Worm (Caenorhabditis elegans) whole organism, L3 larva: ENCODE results near the gene F53F8.6.

Experiments
- R02D3.7 ChIP-seq: fragments of 150-350 bp; optimal IDR thresholded peaks from 2 replicates; lab custom pipeline; 2014; ENCODE audit warnings: missing biosample characterization, missing genetic modification characterization
- aly-2 ChIP-seq: fragments of 150-350 bp; optimal IDR thresholded peaks from 2 replicates; lab custom pipeline; 2014; ENCODE audit warnings: missing biosample characterization, missing genetic modification characterization
- ama-1 ChIP-seq: fragments of 150-350 bp; optimal IDR thresholded peaks from 2 replicates; lab custom pipeline; 2018
- ceh-28 ChIP-seq: fragments of 150-350 bp; optimal IDR thresholded peaks from 2 replicates; lab custom pipeline; 2014; ENCODE audit warnings: missing biosample characterization, missing genetic modification reagents, missing genetic modification characterization
- ceh-82 ChIP-seq: fragments of 150-350 bp; optimal IDR thresholded peaks from 2 replicates; lab custom pipeline; 2014; ENCODE audit warnings: missing biosample characterization, missing genetic modification characterization
- ceh-9 ChIP-seq: sonication (generic microtip); optimal IDR thresholded peaks from 2 replicates; lab custom pipeline; 2018; ENCODE audit warnings: missing biosample characterization, missing genetic modification characterization
- daf-12 ChIP-seq: fragments of 150-350 bp; optimal IDR thresholded peaks from 2 replicates; lab custom pipeline; 2014; ENCODE audit warnings: missing biosample characterization, missing genetic modification reagents, missing genetic modification characterization
- egl-5 ChIP-seq: fragments of 150-350 bp; optimal IDR thresholded peaks from 2 replicates; lab custom pipeline; 2017; ENCODE audit warnings: missing biosample characterization, missing genetic modification reagents, missing genetic modification characterization, inconsistent platforms
- elt-2 ChIP-seq: sonication (generic microtip); optimal IDR thresholded peaks from 2 replicates; lab custom pipeline; 2016; ENCODE audit warnings: missing genetic modification reagents, mild to moderate bottlenecking, missing genetic modification characterization, missing compliant biosample characterization
- elt-3 ChIP-seq, 3 experiments: fragments of 150-350 bp in 1 of 3; sonication (generic microtip) in 2 of 3; optimal IDR thresholded peaks; 2 replicates in 2 of 3; 4 replicates in 1 of 3; lab custom pipeline; 2014 to 2017; ENCODE audit warnings: missing biosample characterization in 3 of 3, missing genetic modification characterization in 3 of 3
- eor-1 ChIP-seq, 2 experiments: fragments of 150-350 bp; optimal IDR thresholded peaks; 2 replicates each; lab custom pipeline; 2014 to 2018; ENCODE audit warnings: missing biosample characterization in 2 of 2, missing genetic modification characterization in 2 of 2
- fkh-10 ChIP-seq: sonication (generic microtip); optimal IDR thresholded peaks from 2 replicates; lab custom pipeline; 2017; ENCODE audit warnings: missing biosample characterization, missing genetic modification reagents, missing genetic modification characterization
- fkh-2 ChIP-seq: fragments of 150-350 bp; optimal IDR thresholded peaks from 2 replicates; lab custom pipeline; 2014; ENCODE audit warnings: missing biosample characterization, missing genetic modification reagents, missing genetic modification characterization
- fos-1 ChIP-seq: fragments of 150-350 bp; optimal IDR thresholded peaks from 2 replicates; lab custom pipeline; 2014; ENCODE audit warnings: missing biosample characterization, missing genetic modification characterization
- hmg-11 ChIP-seq: sonication (generic microtip); optimal IDR thresholded peaks from 2 replicates; lab custom pipeline; 2016; ENCODE audit warnings: missing genetic modification characterization, missing compliant biosample characterization
- jun-1 ChIP-seq: fragments of 150-350 bp; optimal IDR thresholded peaks from 2 replicates; lab custom pipeline; 2014; ENCODE audit warnings: missing biosample characterization, missing genetic modification reagents, missing genetic modification characterization
- lin-15B ChIP-seq: fragments of 150-350 bp; optimal IDR thresholded peaks from 2 replicates; lab custom pipeline; 2014; ENCODE audit warnings: missing biosample characterization, missing genetic modification characterization
- lin-39 ChIP-seq: fragments of 150-350 bp; optimal IDR thresholded peaks from 2 replicates; lab custom pipeline; 2018; ENCODE audit warnings: missing biosample characterization, missing genetic modification reagents, missing genetic modification characterization
- lsy-12 ChIP-seq: sonication (generic microtip); optimal IDR thresholded peaks from 2 replicates; lab custom pipeline; 2016; ENCODE audit warnings: mild to moderate bottlenecking, missing genetic modification characterization, missing compliant biosample characterization
- mdl-1 ChIP-seq: fragments of 150-350 bp; optimal IDR thresholded peaks from 2 replicates; lab custom pipeline; 2014; ENCODE audit warnings: missing biosample characterization, missing genetic modification characterization
- nfya-1 ChIP-seq: sonication (generic microtip); optimal IDR thresholded peaks from 2 replicates; lab custom pipeline; 2017; ENCODE audit warnings: missing genetic modification characterization, mild to moderate bottlenecking, missing compliant biosample characterization, antibody characterized with exemption, moderate library complexity; ENCODE audit not compliant: insufficient read depth
- nhr-11 ChIP-seq: fragments of 150-350 bp; optimal IDR thresholded peaks from 2 replicates; lab custom pipeline; 2014; ENCODE audit warnings: missing biosample characterization, missing genetic modification characterization
- nhr-12 ChIP-seq: fragments of 150-350 bp; optimal IDR thresholded peaks from 2 replicates; lab custom pipeline; 2014; ENCODE audit warnings: missing biosample characterization, missing genetic modification characterization
- nhr-23 ChIP-seq: fragments of 150-350 bp; optimal IDR thresholded peaks from 2 replicates; lab custom pipeline; 2014; ENCODE audit warnings: missing biosample characterization, missing genetic modification reagents, missing genetic modification characterization
- nhr-25 ChIP-seq: sonication (generic microtip); optimal IDR thresholded peaks from 2 replicates; lab custom pipeline; 2017; ENCODE audit warnings: missing biosample characterization, missing genetic modification characterization
- nhr-28 ChIP-seq: fragments of 150-350 bp; optimal IDR thresholded peaks from 2 replicates; lab custom pipeline; 2014; ENCODE audit warnings: missing biosample characterization, missing genetic modification characterization
- nhr-43 ChIP-seq: sonication (generic microtip); optimal IDR thresholded peaks from 2 replicates; lab custom pipeline; 2016; ENCODE audit warnings: mild to moderate bottlenecking, missing genetic modification characterization, missing compliant biosample characterization; ENCODE audit not compliant: poor library complexity, severe bottlenecking
- nhr-67 ChIP-seq: fragments of 150-350 bp; optimal IDR thresholded peaks from 2 replicates; lab custom pipeline; 2014; ENCODE audit warnings: missing biosample characterization, missing genetic modification characterization
- nhr-76 ChIP-seq: fragments of 150-350 bp; sonication (generic microtip); optimal IDR thresholded peaks from 5 replicates; lab custom pipeline; 2014; ENCODE audit warnings: missing biosample characterization, missing genetic modification characterization
- pha-4 ChIP-seq: fragments of 150-350 bp; optimal IDR thresholded peaks from 2 replicates; lab custom pipeline; 2014; ENCODE audit warnings: missing biosample characterization, missing genetic modification reagents, missing genetic modification characterization
- pqm-1 ChIP-seq: fragments of 150-350 bp; optimal IDR thresholded peaks from 2 replicates; lab custom pipeline; 2017; ENCODE audit warnings: missing biosample characterization, missing genetic modification characterization, inconsistent platforms
- sea-2 ChIP-seq: fragments of 150-350 bp; sonication (generic microtip); optimal IDR thresholded peaks from 4 replicates; lab custom pipeline; 2014; ENCODE audit warnings: missing biosample characterization, missing genetic modification reagents, missing genetic modification characterization
- snpc-4 ChIP-seq: fragments of 150-350 bp; optimal IDR thresholded peaks from 2 replicates; lab custom pipeline; 2014; ENCODE audit warnings: missing biosample characterization, missing genetic modification characterization
- tbx-2 ChIP-seq: sonication (generic microtip); optimal IDR thresholded peaks from 2 replicates; lab custom pipeline; 2016; ENCODE audit warnings: mild to moderate bottlenecking, missing genetic modification characterization, missing compliant biosample characterization
- unc-39 ChIP-seq: sonication (generic microtip); optimal IDR thresholded peaks from 4 replicates; lab custom pipeline; 2017; ENCODE audit warnings: missing biosample characterization, missing genetic modification characterization
- unc-62 ChIP-seq: fragments of 150-350 bp; sonication (generic microtip); optimal IDR thresholded peaks from 4 replicates; lab custom pipeline; 2014; ENCODE audit warnings: missing biosample characterization, missing genetic modification reagents, missing genetic modification characterization
- ztf-4 ChIP-seq: fragments of 150-350 bp; optimal IDR thresholded peaks from 2 replicates; lab custom pipeline; 2014; ENCODE audit warnings: missing biosample characterization, missing genetic modification characterization

F53F8.6 gene

DNA sequence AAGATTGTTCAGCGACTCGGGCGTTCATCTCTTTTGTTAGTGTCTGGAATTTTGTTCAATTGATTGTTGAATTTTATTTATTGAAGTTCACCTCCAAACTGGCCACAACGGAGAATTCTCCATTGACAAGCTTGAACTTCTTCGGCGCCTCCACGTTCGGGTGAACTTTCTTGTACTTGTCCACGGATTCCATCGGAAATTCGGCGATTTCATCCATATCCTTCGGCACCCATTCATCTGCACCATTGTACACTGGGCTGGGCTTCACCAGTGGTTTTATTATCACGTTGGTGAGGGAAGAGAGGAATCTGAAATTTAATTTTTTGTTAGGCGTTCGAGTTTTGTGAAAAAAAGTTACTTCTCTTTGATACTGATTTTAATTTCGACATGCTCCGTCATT lies 23.4 kb downstream of the F53F8.6 start:
- TF ChIP-seq ceh-28 (tag; lab: Kevin White, UChicago) = no peak
- TF ChIP-seq ama-1 (lab: Kevin White, UChicago) = no peak
- no peak for TF ChIP-seq ztf-4 (tag; lab: Kevin White, UChicago)
- TF ChIP-seq nhr-12 (tag; lab: Kevin White, UChicago) = no peak
- no peak for TF ChIP-seq hmg-11 (tag; lab: Kevin White, UChicago)
- no peak for TF ChIP-seq elt-2 (tag; lab: Kevin White, UChicago)
- no peak for TF ChIP-seq elt-3 (tag; optimal IDR thresholded peaks at IDR 0.05; lab: Kevin White, UChicago)
- TF ChIP-seq nhr-28 (tag; lab: Kevin White, UChicago) = no peak

DNA sequence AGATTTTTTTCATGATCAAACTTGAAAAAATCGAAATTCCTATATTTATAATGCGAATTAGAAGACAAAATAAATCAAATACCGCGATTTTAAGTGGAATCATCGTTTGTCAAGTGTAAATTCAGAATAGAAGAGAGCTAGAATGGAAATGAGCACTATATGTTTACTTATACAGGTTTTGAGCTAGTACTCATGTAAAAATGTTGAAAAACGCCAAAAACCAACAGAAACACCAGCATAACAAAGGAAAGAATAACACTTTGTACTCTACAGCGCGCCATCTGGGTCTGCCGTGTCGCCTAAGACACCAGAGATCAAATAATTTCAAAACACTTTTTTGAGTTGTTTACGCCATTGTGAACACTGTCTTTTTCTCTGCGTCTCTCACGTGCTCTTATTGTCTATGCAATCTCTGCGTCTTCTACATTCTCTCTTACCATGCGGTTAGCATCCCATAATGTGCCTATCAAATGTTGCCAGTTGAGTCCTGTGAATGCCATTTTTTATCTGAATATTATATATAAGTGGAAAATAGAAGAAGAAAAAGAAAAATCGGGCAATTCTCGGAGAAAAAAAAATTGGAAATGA lies 24.8 kb downstream of the F53F8.6 start, which contains the start of gene ipla-3:
TSS of gene ipla-3 (minus strand) at position 510 of the 588 bp plus-strand sequence.
- peak; percentile 38 for TF ChIP-seq lin-39 (tag; lab: Kevin White, UChicago)
- peak; percentile 97 for TF ChIP-seq pha-4 (tag; lab: Kevin White, UChicago)
- TF ChIP-seq elt-2 (tag; lab: Kevin White, UChicago) = peak; percentile 89
- no peak for TF ChIP-seq eor-1 (tag; optimal IDR thresholded peaks at IDR 0.05; lab: Kevin White, UChicago)
- TF ChIP-seq jun-1 (tag; lab: Kevin White, UChicago) = peak; percentile 71
- no peak for TF ChIP-seq ztf-4 (tag; lab: Kevin White, UChicago)
- no peak for TF ChIP-seq nhr-25
- TF ChIP-seq lin-15B (tag; lab: Kevin White, UChicago) = peak; percentile 12
- peak; percentile 68 for TF ChIP-seq nfya-1
- no peak for TF ChIP-seq nhr-12 (tag; lab: Kevin White, UChicago)
- TF ChIP-seq snpc-4 = peak; percentile 53
- TF ChIP-seq mdl-1 = peak; percentile 76
- TF ChIP-seq nhr-23 (tag; lab: Kevin White, UChicago) = peak; percentile 34
- no peak for TF ChIP-seq nhr-11 (tag; lab: Kevin White, UChicago)
- no peak for TF ChIP-seq nhr-28 (tag; lab: Kevin White, UChicago)
- TF ChIP-seq R02D3.7 (tag; lab: Kevin White, UChicago) = no peak
- TF ChIP-seq pqm-1 (tag; lab: Kevin White, UChicago) = peak; percentile 97
- TF ChIP-seq ceh-82 (tag; lab: Kevin White, UChicago) = no peak
- peak; percentile 61 for TF ChIP-seq hmg-11 (tag; lab: Kevin White, UChicago)
- TF ChIP-seq egl-5 (tag; lab: Kevin White, UChicago) = peak; percentile 96
- TF ChIP-seq fkh-10 (GFP tag; lab: Kevin White, UChicago) = peak; percentile 47
- peak; percentile 70 for TF ChIP-seq ceh-28 (tag; lab: Kevin White, UChicago)
- no peak for TF ChIP-seq ceh-9 (tag; lab: Kevin White, UChicago)

DNA sequence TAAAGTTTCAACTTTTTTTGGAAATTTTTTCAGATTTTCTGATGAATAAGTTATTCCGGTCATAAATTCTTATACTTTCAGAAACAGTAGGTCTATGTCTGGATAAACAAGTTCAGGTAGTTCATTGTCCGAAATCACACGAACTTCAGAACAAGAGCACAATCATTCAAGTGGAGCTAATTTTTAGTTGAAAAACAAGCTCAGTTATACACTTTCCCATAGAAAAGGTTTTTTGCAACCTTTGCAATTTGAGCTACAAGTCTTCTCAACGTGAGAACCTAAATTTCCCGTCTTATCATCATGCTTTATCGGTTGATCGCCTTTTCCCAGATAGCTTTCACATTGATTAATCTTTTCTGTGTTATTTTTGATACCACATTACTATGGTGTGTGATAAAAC lies 27.8 kb downstream of the F53F8.6 start, which contains the start of gene srxa-1:
TSS of gene srxa-1 (plus strand) at position 301 of the 400 bp plus-strand sequence.
- TF ChIP-seq snpc-4 = no peak
- no peak for TF ChIP-seq nhr-28 (tag; lab: Kevin White, UChicago)
- TF ChIP-seq unc-62 (GFP tag; lab: Kevin White, UChicago) = no peak
- TF ChIP-seq fos-1 (tag; lab: Kevin White, UChicago) = no peak
- TF ChIP-seq lsy-12 (tag; lab: Kevin White, UChicago) = no peak
- TF ChIP-seq eor-1 (tag; optimal IDR thresholded peaks at IDR 0.05; lab: Kevin White, UChicago) = no peak
- TF ChIP-seq nhr-25 = no peak
- no peak for TF ChIP-seq pha-4 (tag; lab: Kevin White, UChicago)
- TF ChIP-seq fkh-10 (GFP tag; lab: Kevin White, UChicago) = no peak
- TF ChIP-seq lin-39 (tag; lab: Kevin White, UChicago) = no peak
- no peak for TF ChIP-seq mdl-1
- TF ChIP-seq nhr-43 (tag; lab: Kevin White, UChicago) = no peak
- TF ChIP-seq aly-2 (tag; lab: Kevin White, UChicago) = no peak

DNA sequence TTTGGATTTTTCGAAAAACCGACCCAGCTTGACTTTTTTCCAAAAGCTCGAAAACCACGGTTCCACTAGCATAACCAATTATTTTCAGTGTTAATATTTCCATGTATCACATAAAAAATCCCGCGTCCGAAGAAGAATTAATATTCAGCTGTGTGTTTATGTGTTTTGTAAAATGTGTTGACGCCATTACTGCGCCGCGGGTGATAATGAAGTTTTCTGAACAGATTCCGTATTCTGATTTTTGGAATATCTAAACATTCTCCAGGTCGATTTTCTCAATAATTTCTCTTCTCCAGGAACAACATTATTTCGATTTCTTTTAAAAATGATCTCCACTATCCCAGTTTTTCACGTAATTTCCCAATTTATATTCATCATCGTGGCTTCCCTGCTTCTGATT lies 30.6 kb downstream of the F53F8.6 start, which contains the start of gene srxa-6:
TSS of gene srxa-6 (plus strand) at position 301 of the 400 bp plus-strand sequence.
- TF ChIP-seq tbx-2 (tag; lab: Kevin White, UChicago) (no peak), fos-1 (tag; lab: Kevin White, UChicago) (no peak), fkh-2 (tag; lab: Kevin White, UChicago) (no peak), nhr-67 (no peak), unc-39 (no peak), pqm-1 (tag; lab: Kevin White, UChicago) (no peak), elt-2 (tag; lab: Kevin White, UChicago) (no peak), nhr-76 (no peak), nhr-11 (tag; lab: Kevin White, UChicago) (no peak), daf-12 (tag; lab: Kevin White, UChicago) (no peak), lsy-12 (tag; lab: Kevin White, UChicago) (no peak), nhr-43 (tag; lab: Kevin White, UChicago) (no peak), sea-2 (GFP tag; lab: Kevin White, UChicago) (no peak), nhr-23 (tag; lab: Kevin White, UChicago) (no peak), nhr-28 (tag; lab: Kevin White, UChicago) (no peak)
